Worm (Caenorhabditis elegans) whole organism, mixed stage, embryonic: ENCODE data around the gene K12H6.8.
A peak's percentile ranks its signal among the peaks of the same experiment; 100 is the strongest.

Source experiments
- bed-3 ChIP-seq: fragments of 200-800 bp; sonication (Bioruptor generic); optimal IDR thresholded peaks from 3 replicates; lab custom pipeline; 2018; ENCODE audit warnings: mild to moderate bottlenecking, missing genetic modification characterization, moderate library complexity, missing compliant biosample characterization
- blmp-1 ChIP-seq: fragments of 150-350 bp; optimal IDR thresholded peaks from 2 replicates; lab custom pipeline; 2014; ENCODE audit warnings: missing biosample characterization, missing genetic modification characterization
- ceh-83 ChIP-seq: fragments of 200-800 bp; sonication (Bioruptor generic); optimal IDR thresholded peaks from 2 replicates; lab custom pipeline; 2018; ENCODE audit warnings: mild to moderate bottlenecking, missing genetic modification characterization, missing compliant biosample characterization
- ces-1 ChIP-seq: fragments of 150-350 bp; optimal IDR thresholded peaks from 2 replicates; lab custom pipeline; 2014; ENCODE audit warnings: missing biosample characterization, missing genetic modification reagents, missing genetic modification characterization
- cnd-1 ChIP-seq: fragments of 200-800 bp; sonication (Bioruptor generic); optimal IDR thresholded peaks from 2 replicates; lab custom pipeline; 2018; ENCODE audit warnings: mild to moderate bottlenecking, missing genetic modification characterization, missing compliant biosample characterization
- drap-1 ChIP-seq: fragments of 200-800 bp; sonication (Bioruptor generic); optimal IDR thresholded peaks from 3 replicates; lab custom pipeline; 2018; ENCODE audit warnings: mild to moderate bottlenecking, missing genetic modification characterization, missing compliant biosample characterization
- elt-1 ChIP-seq: sonication (generic microtip); optimal IDR thresholded peaks from 2 replicates; lab custom pipeline; 2017; ENCODE audit warnings: missing genetic modification characterization, mild to moderate bottlenecking, missing compliant biosample characterization, antibody characterized with exemption, moderate library complexity, borderline replicate concordance; ENCODE audit not compliant: insufficient read depth
- elt-3 ChIP-seq: fragments of 150-350 bp; optimal IDR thresholded peaks from 2 replicates; lab custom pipeline; 2014; ENCODE audit warnings: missing biosample characterization, missing genetic modification characterization
- flh-1 ChIP-seq: fragments of 200-800 bp; sonication (Bioruptor generic); optimal IDR thresholded peaks from 2 replicates; lab custom pipeline; 2018; ENCODE audit warnings: mild to moderate bottlenecking, missing genetic modification characterization, moderate library complexity, missing compliant biosample characterization
- ham-2 ChIP-seq: fragments of 200-800 bp; sonication (Bioruptor generic); optimal IDR thresholded peaks from 2 replicates; lab custom pipeline; 2018; ENCODE audit warnings: mild to moderate bottlenecking, missing genetic modification characterization, missing compliant biosample characterization
- lin-13 ChIP-seq: fragments of 150-350 bp; optimal IDR thresholded peaks from 2 replicates; lab custom pipeline; 2014; ENCODE audit warnings: missing biosample characterization, missing genetic modification characterization
- lin-32 ChIP-seq: fragments of 200-800 bp; sonication (Bioruptor generic); optimal IDR thresholded peaks from 2 replicates; lab custom pipeline; 2018; ENCODE audit warnings: mild to moderate bottlenecking, missing genetic modification characterization, missing compliant biosample characterization
- lsy-2 ChIP-seq: fragments of 150-350 bp; optimal IDR thresholded peaks from 2 replicates; lab custom pipeline; 2014; ENCODE audit warnings: missing biosample characterization, missing genetic modification characterization
- mls-2 ChIP-seq: sonication (generic microtip); optimal IDR thresholded peaks from 2 replicates; lab custom pipeline; 2016; ENCODE audit warnings: mild to moderate bottlenecking, missing genetic modification characterization, moderate library complexity, missing compliant biosample characterization
- nhr-12 ChIP-seq: fragments of 150-350 bp; optimal IDR thresholded peaks from 2 replicates; lab custom pipeline; 2014; ENCODE audit warnings: missing biosample characterization, missing genetic modification characterization
- nhr-2 ChIP-seq: fragments of 150-350 bp; optimal IDR thresholded peaks from 2 replicates; lab custom pipeline; 2014; ENCODE audit warnings: missing biosample characterization, missing genetic modification characterization
- nhr-237 ChIP-seq: fragments of 150-350 bp; optimal IDR thresholded peaks from 2 replicates; lab custom pipeline; 2014; ENCODE audit warnings: missing biosample characterization, missing genetic modification characterization
- pha-4 ChIP-seq: fragments of 150-350 bp; optimal IDR thresholded peaks from 2 replicates; lab custom pipeline; 2018; ENCODE audit warnings: missing biosample characterization, missing genetic modification reagents, missing genetic modification characterization
- sem-2 ChIP-seq: fragments of 200-800 bp; sonication (Bioruptor generic); optimal IDR thresholded peaks from 2 replicates; lab custom pipeline; 2018; ENCODE audit warnings: mild to moderate bottlenecking, missing genetic modification characterization, missing compliant biosample characterization
- snpc-4 ChIP-seq: fragments of 150-350 bp; optimal IDR thresholded peaks from 2 replicates; lab custom pipeline; 2014; ENCODE audit warnings: missing biosample characterization, missing genetic modification characterization
- sptf-1 ChIP-seq: sonication (generic microtip); optimal IDR thresholded peaks from 2 replicates; lab custom pipeline; 2017; ENCODE audit warnings: mild to moderate bottlenecking, missing genetic modification characterization, moderate library complexity, missing compliant biosample characterization
- tbx-8 ChIP-seq: fragments of 200-800 bp; sonication (Bioruptor generic); optimal IDR thresholded peaks from 2 replicates; lab custom pipeline; 2018; ENCODE audit warnings: mild to moderate bottlenecking, missing genetic modification characterization, moderate library complexity, missing compliant biosample characterization
- unc-120 ChIP-seq: sonication (generic microtip); optimal IDR thresholded peaks from 2 replicates; lab custom pipeline; 2017; ENCODE audit warnings: missing genetic modification characterization, missing compliant biosample characterization; ENCODE audit not compliant: poor library complexity, severe bottlenecking
- unc-39 ChIP-seq: fragments of 150-350 bp; optimal IDR thresholded peaks from 2 replicates; lab custom pipeline; 2014; ENCODE audit warnings: missing biosample characterization, missing genetic modification characterization
- unc-62 ChIP-seq: fragments of 150-350 bp; optimal IDR thresholded peaks from 2 replicates; lab custom pipeline; 2014; ENCODE audit warnings: missing biosample characterization, missing genetic modification reagents, missing genetic modification characterization
- zip-8 ChIP-seq: fragments of 150-350 bp; optimal IDR thresholded peaks from 2 replicates; lab custom pipeline; 2014; ENCODE audit warnings: missing biosample characterization, missing genetic modification characterization
- ztf-11 ChIP-seq: fragments of 150-350 bp; optimal IDR thresholded peaks from 2 replicates; lab custom pipeline; 2014; ENCODE audit warnings: missing biosample characterization, missing genetic modification characterization

Gene K12H6.8

ce11 chrII:2857559-2857958 is 29.9 kb downstream of the K12H6.8 start:
- TF ChIP-seq nhr-12 (no peak), elt-1 (tag; lab: Kevin White, UChicago) (peak; percentile 49)
- TF ChIP-seq, all 35 proteins: peak for 1

ce11 chrII:2858851-2859250 is 31.2 kb downstream of the K12H6.8 start:
- no peak for TF ChIP-seq lin-32
- TF ChIP-seq lsy-2 (tag; lab: Kevin White, UChicago), result no peak
- TF ChIP-seq nhr-12, result no peak
- TF ChIP-seq unc-120, result no peak
- no peak for TF ChIP-seq ceh-83 (GFP tag; lab: Kevin White, UChicago)
- TF ChIP-seq ztf-11 (tag; lab: Kevin White, UChicago), result no peak
- no peak for TF ChIP-seq ces-1
- no peak for TF ChIP-seq snpc-4
- TF ChIP-seq zip-8 (tag; lab: Kevin White, UChicago), result no peak
- TF ChIP-seq sem-2 (GFP tag; lab: Kevin White, UChicago), result no peak
- TF ChIP-seq tbx-8 (GFP tag; lab: Kevin White, UChicago), result no peak
- TF ChIP-seq lin-13, result no peak
- TF ChIP-seq cnd-1 (tag; lab: Kevin White, UChicago), result no peak
- no peak for TF ChIP-seq flh-1 (GFP tag; lab: Kevin White, UChicago)
- no peak for TF ChIP-seq pha-4
- TF ChIP-seq sptf-1 (tag; lab: Kevin White, UChicago), result no peak
- no peak for TF ChIP-seq unc-62 (GFP tag; lab: Kevin White, UChicago)

ce11 chrII:2859315-2859714 is 31.6 kb downstream of the K12H6.8 start:
- TF ChIP-seq lin-32, result no peak
- peak; percentile 32 for TF ChIP-seq ham-2

- no peak for TF ChIP-seq bed-3 (GFP tag; lab: Kevin White, UChicago)
- TF ChIP-seq mls-2 (tag; lab: Kevin White, UChicago), result peak; percentile 51
- TF ChIP-seq unc-39 (tag; lab: Kevin White, UChicago), result no peak
- TF ChIP-seq lin-13, result no peak
- TF ChIP-seq cnd-1 (tag; lab: Kevin White, UChicago), result peak; percentile 31
- TF ChIP-seq ceh-83 (GFP tag; lab: Kevin White, UChicago), result peak; percentile 48
Measured at ce11 chrII:2859873-2860821, 32.5 kb downstream of the K12H6.8 start.

- peak; percentile 74 for TF ChIP-seq blmp-1 (tag; lab: Kevin White, UChicago)
- no peak for TF ChIP-seq elt-3
- TF ChIP-seq ceh-83 (GFP tag; lab: Kevin White, UChicago), result peak; percentile 55
- TF ChIP-seq nhr-2 (tag; lab: Kevin White, UChicago), result no peak
- TF ChIP-seq ztf-11 (tag; lab: Kevin White, UChicago), result no peak
- peak; percentile 14 for TF ChIP-seq ham-2
- TF ChIP-seq unc-120, result peak; percentile 49
- TF ChIP-seq mls-2 (tag; lab: Kevin White, UChicago), result peak; percentile 31
- no peak for TF ChIP-seq lin-32
Measured at ce11 chrII:2861385-2862099, 33.8 kb downstream of the K12H6.8 start.

- no peak for TF ChIP-seq sptf-1 (tag; lab: Kevin White, UChicago)
- TF ChIP-seq ham-2, result peak; percentile 23
- TF ChIP-seq unc-39 (tag; lab: Kevin White, UChicago), result no peak
Measured at ce11 chrII:2862557-2863035, 34.9 kb downstream of the K12H6.8 start.

- TF ChIP-seq nhr-237 (tag; lab: Kevin White, UChicago) (no peak), snpc-4 (no peak), elt-1 (tag; lab: Kevin White, UChicago) (no peak), nhr-12 (no peak), pha-4 (no peak), blmp-1 (tag; lab: Kevin White, UChicago) (no peak), unc-62 (GFP tag; lab: Kevin White, UChicago) (no peak), drap-1 (no peak)
Measured at ce11 chrII:2864229-2864628, 36.5 kb downstream of the K12H6.8 start, which contains the start of gene Y110A2AL.5. Gene Y110A2AL.5 (plus strand): TSS chrII:2864529.
